Worm (Caenorhabditis elegans): Measurements from ENCODE around the gene cbp-1.
A peak's percentile ranks its signal among the peaks of the same experiment; 100 is the strongest.

Gene cbp-1

DNA sequence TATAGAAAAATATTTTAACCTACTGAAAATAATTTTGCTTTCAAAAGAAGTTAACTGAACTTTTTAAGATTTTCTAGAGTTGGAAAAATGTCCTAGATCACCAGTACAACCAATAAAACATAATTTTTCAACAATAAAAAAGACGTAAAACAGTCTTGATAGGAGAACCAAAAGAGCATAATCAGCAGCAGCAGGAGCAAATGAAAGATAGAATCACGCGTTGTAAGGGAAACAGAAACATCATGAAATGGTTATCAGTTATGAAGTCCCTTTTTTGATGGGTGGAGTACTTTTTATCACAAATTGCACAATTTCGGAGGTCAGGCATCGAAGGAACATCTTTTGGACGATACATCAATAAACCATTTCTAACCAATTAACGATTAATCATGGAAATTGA, 44.3 kb upstream of the cbp-1 start (continued):
- TF ChIP-seq ceh-32 (tag; optimal IDR thresholded peaks at IDR 0.05; ENCODE audit: poor library complexity) (no peak), dmd-6 (GFP tag; IDR thresholded peaks at IDR 0.05) (peak; percentile 91), nhr-48 (tag; optimal IDR thresholded peaks at IDR 0.05) (peak; percentile 27), madf-9 (GFP tag; conservative IDR thresholded peaks at IDR 0.05) (no peak), jun-1 (tag; optimal IDR thresholded peaks at IDR 0.05) (no peak), nhr-28 (tag; optimal IDR thresholded peaks at IDR 0.05) (peak; percentile 95), spr-3 (GFP tag; optimal IDR thresholded peaks at IDR 0.05) (no peak), sdz-12 (GFP tag; optimal IDR thresholded peaks at IDR 0.05) (no peak)

DNA sequence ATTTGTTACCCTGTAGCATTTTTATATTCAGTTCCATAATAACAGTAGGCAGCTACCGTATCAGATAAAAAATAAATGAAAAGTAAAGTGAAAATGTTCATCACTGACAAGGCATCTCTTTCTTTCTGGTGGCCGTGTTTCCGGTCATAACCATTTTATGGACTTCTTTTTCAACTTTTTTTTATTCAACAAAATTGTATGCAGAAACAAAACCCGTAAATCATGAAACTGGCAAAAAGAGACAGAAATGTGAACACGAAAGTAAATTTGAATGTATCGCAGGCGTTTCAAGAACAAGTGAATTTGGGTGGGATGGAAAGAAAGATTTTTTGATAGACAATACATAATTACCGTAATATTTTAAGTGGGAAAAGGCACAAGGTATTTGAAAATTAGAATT, 41.2 kb upstream of the cbp-1 start, which contains the start of gene clec-162:
Gene clec-162 (minus strand): TSS at position 101 of the 400 bp plus-strand sequence.
- no peak for TF ChIP-seq zip-11 (GFP tag; IDR thresholded peaks at IDR 0.05)
- TF ChIP-seq ZK337.2 (GFP tag; IDR thresholded peaks at IDR 0.05) = no peak
- no peak for TF ChIP-seq daf-16 (GFP tag; optimal IDR thresholded peaks at IDR 0.05)
- TF ChIP-seq daf-16 (tag; optimal IDR thresholded peaks at IDR 0.05) = no peak
- no peak for TF ChIP-seq lir-3 (tag; optimal IDR thresholded peaks at IDR 0.05)
- no peak for TF ChIP-seq T26A8.4 (GFP tag; IDR thresholded peaks at IDR 0.05)
- TF ChIP-seq lsy-2 (tag; optimal IDR thresholded peaks at IDR 0.05) = no peak
- TF ChIP-seq ces-1 (GFP tag; optimal IDR thresholded peaks at IDR 0.05) = no peak
- TF ChIP-seq Y5F2A.4 (GFP tag; optimal IDR thresholded peaks at IDR 0.05) = no peak
- no peak for TF ChIP-seq aha-1 (tag)
- no peak for TF ChIP-seq rbr-2 (tag; optimal IDR thresholded peaks at IDR 0.05)
- TF ChIP-seq unc-130 (GFP tag; optimal IDR thresholded peaks at IDR 0.05) = no peak
- TF ChIP-seq attf-4 (tag; optimal IDR thresholded peaks at IDR 0.05) = no peak
- TF ChIP-seq ceh-82 (tag; optimal IDR thresholded peaks at IDR 0.05) = no peak

DNA sequence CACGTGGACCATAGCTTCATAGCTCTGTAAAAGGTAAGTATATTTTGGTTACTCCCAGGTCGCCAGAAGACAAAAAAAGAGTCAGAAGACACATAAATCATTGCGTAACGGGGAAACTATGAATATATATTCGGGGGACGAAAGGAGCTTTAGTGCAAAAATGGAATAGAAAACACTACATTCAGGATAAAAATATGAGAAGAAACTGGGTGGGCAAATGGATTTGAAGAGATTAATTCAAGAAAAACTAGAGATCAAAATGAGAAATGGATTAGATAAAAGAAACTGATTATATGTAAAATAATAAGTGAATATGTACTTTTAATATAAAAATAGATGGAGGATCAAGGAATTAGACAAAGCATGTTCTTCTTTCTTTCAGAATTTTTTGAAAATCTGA, 38.9 kb upstream of the cbp-1 start, which contains the start of gene C07A9.12:
Gene C07A9.12 (minus strand): TSS at position 101 of the 400 bp plus-strand sequence.
- no peak for TF ChIP-seq lin-13 (GFP tag; optimal IDR thresholded peaks at IDR 0.05)
- TF ChIP-seq sdz-12 (GFP tag; optimal IDR thresholded peaks at IDR 0.05) = no peak
- TF ChIP-seq unc-130 (GFP tag; optimal IDR thresholded peaks at IDR 0.05) = no peak
- no peak for TF ChIP-seq ceh-82 (tag; optimal IDR thresholded peaks at IDR 0.05)
- no peak for TF ChIP-seq ceh-62 (tag; optimal IDR thresholded peaks at IDR 0.05)
- no peak for TF ChIP-seq nhr-10 (tag; optimal IDR thresholded peaks at IDR 0.05)
- no peak for TF ChIP-seq lir-3 (tag; optimal IDR thresholded peaks at IDR 0.05)
- TF ChIP-seq ama-1 (optimal IDR thresholded peaks at IDR 0.05) = no peak
- no peak for TF ChIP-seq php-3 (GFP tag; IDR thresholded peaks at IDR 0.05)
- TF ChIP-seq dmd-9 (GFP tag; IDR thresholded peaks at IDR 0.05) = no peak
- TF ChIP-seq pha-4 (GFP tag; IDR thresholded peaks at IDR 0.05) = no peak
- TF ChIP-seq pha-4 (tag; optimal IDR thresholded peaks at IDR 0.05) = no peak
- no peak for TF ChIP-seq snpc-4 (tag; optimal IDR thresholded peaks at IDR 0.05)
- TF ChIP-seq F37D6.2 (tag; optimal IDR thresholded peaks at IDR 0.05) = no peak
- no peak for TF ChIP-seq nhr-42 (GFP tag; IDR thresholded peaks at IDR 0.05)

DNA sequence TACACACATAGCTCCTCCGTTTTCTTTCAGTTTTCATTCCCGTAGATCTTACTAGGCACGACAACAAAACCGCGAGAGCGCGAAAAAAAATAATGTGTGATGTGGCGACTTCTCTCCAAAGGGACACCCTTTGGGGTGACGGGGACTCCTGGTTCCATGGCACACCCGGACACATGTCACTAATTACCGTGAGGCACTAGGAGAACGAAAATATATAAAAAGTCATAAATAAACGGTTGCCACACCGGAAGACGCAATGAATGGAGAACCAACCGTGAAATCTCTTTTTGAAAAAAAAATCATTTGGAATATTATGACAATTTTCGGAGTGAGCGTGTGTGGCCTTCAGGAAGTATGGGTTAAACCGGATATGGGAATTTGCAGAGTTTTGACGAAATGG, 35.9 kb upstream of the cbp-1 start:
- TF ChIP-seq fkh-10 (GFP tag; optimal IDR thresholded peaks at IDR 0.05) = no peak
- TF ChIP-seq aha-1 (tag) = peak; percentile 80

DNA sequence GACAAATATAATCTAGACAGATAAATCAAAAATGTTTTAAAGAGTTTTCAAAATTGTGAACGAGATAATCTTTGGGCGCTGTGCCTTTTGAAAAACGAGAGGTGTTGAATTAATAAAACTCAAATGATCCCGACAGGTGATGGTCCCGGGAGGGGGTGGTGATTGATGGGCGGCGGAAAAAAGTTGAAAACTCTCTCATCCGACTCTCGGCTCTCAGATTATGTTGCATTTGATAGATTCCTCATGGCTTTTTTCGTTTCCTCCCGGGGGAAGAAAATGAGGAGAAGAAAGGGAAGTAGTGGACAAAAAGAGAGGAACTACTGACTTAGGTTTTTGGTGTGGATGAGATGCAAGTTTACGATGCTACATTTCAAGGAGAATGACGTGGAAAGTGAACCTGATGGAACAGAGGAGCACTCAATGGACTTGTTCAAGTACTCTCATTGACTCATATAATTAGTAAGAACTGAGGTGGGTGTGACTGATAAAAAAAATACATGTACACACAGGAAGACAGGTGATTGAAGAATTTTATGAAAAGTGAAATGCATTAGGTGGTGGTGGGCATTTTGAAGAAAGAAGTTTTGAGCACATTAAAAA, 34.9 kb upstream of the cbp-1 start:
- no peak for TF ChIP-seq spr-3 (GFP tag; optimal IDR thresholded peaks at IDR 0.05)
- no peak for TF ChIP-seq hlh-11 (tag; optimal IDR thresholded peaks at IDR 0.05)
- TF ChIP-seq madf-5 (GFP tag; IDR thresholded peaks at IDR 0.05) = no peak
- TF ChIP-seq lin-15B (tag; optimal IDR thresholded peaks at IDR 0.05) = no peak
- no peak for TF ChIP-seq saeg-2 (GFP tag; IDR thresholded peaks at IDR 0.05)
- no peak for TF ChIP-seq dmd-6 (GFP tag; IDR thresholded peaks at IDR 0.05)
- TF ChIP-seq ZK337.2 (GFP tag; IDR thresholded peaks at IDR 0.05) = peak; percentile 26; the same call in 1 of the 2 replicates
- TF ChIP-seq tra-1 (GFP tag; IDR thresholded peaks at IDR 0.05) = peak; percentile 64; the same call in 1 of the 2 replicates
- TF ChIP-seq tag-97 (GFP tag; IDR thresholded peaks at IDR 0.05) = no peak
- no peak for TF ChIP-seq nhr-76 (tag; optimal IDR thresholded peaks at IDR 0.05)
- no peak for TF ChIP-seq hmg-1.1 (GFP tag; IDR thresholded peaks at IDR 0.05)
- no peak for TF ChIP-seq T26A8.4 (GFP tag; IDR thresholded peaks at IDR 0.05)
- peak; percentile 83 for TF ChIP-seq ceh-20 (GFP tag; IDR thresholded peaks at IDR 0.05)
- TF ChIP-seq set-16 (GFP tag; IDR thresholded peaks at IDR 0.05) = no peak
- TF ChIP-seq nhr-28 (tag; optimal IDR thresholded peaks at IDR 0.05) = no peak
- TF ChIP-seq unc-62 (GFP tag; optimal IDR thresholded peaks at IDR 0.05 in 1 of 2) = peak in 1 of 2 experiments; percentile 99
- no peak for TF ChIP-seq unc-62 (tag; optimal IDR thresholded peaks at IDR 0.05)
- TF ChIP-seq F44E2.7 (GFP tag; IDR thresholded peaks at IDR 0.05) = no peak

Data from whole organism, L4 larva.